Worm (Caenorhabditis elegans) whole organism, L3 larva: ENCODE data around the gene srbc-32.
A peak's percentile ranks its signal among the peaks of the same experiment; 100 is the strongest.

ENCODE experiments used
- R02D3.7 ChIP-seq: fragments of 150-350 bp; optimal IDR thresholded peaks from 2 replicates; lab custom pipeline; 2014; ENCODE audit warnings: missing biosample characterization, missing genetic modification characterization
- aly-2 ChIP-seq: fragments of 150-350 bp; optimal IDR thresholded peaks from 2 replicates; lab custom pipeline; 2014; ENCODE audit warnings: missing biosample characterization, missing genetic modification characterization
- ama-1 ChIP-seq: fragments of 150-350 bp; optimal IDR thresholded peaks from 2 replicates; lab custom pipeline; 2018
- ceh-28 ChIP-seq: fragments of 150-350 bp; optimal IDR thresholded peaks from 2 replicates; lab custom pipeline; 2014; ENCODE audit warnings: missing biosample characterization, missing genetic modification reagents, missing genetic modification characterization
- ceh-82 ChIP-seq: fragments of 150-350 bp; optimal IDR thresholded peaks from 2 replicates; lab custom pipeline; 2014; ENCODE audit warnings: missing biosample characterization, missing genetic modification characterization
- daf-12 ChIP-seq: fragments of 150-350 bp; optimal IDR thresholded peaks from 2 replicates; lab custom pipeline; 2014; ENCODE audit warnings: missing biosample characterization, missing genetic modification reagents, missing genetic modification characterization
- egl-27 ChIP-seq: sonication (generic microtip); optimal IDR thresholded peaks from 4 replicates; lab custom pipeline; 2017; ENCODE audit warnings: missing biosample characterization, missing genetic modification reagents, missing genetic modification characterization
- egl-5 ChIP-seq: fragments of 150-350 bp; optimal IDR thresholded peaks from 2 replicates; lab custom pipeline; 2017; ENCODE audit warnings: missing biosample characterization, missing genetic modification reagents, missing genetic modification characterization, inconsistent platforms
- elt-2 ChIP-seq: sonication (generic microtip); optimal IDR thresholded peaks from 2 replicates; lab custom pipeline; 2016; ENCODE audit warnings: missing genetic modification reagents, mild to moderate bottlenecking, missing genetic modification characterization, missing compliant biosample characterization
- fkh-10 ChIP-seq: sonication (generic microtip); optimal IDR thresholded peaks from 2 replicates; lab custom pipeline; 2017; ENCODE audit warnings: missing biosample characterization, missing genetic modification reagents, missing genetic modification characterization
- fkh-2 ChIP-seq: fragments of 150-350 bp; optimal IDR thresholded peaks from 2 replicates; lab custom pipeline; 2014; ENCODE audit warnings: missing biosample characterization, missing genetic modification reagents, missing genetic modification characterization
- hmg-11 ChIP-seq: sonication (generic microtip); optimal IDR thresholded peaks from 2 replicates; lab custom pipeline; 2016; ENCODE audit warnings: missing genetic modification characterization, missing compliant biosample characterization
- lin-15B ChIP-seq: fragments of 150-350 bp; optimal IDR thresholded peaks from 2 replicates; lab custom pipeline; 2014; ENCODE audit warnings: missing biosample characterization, missing genetic modification characterization
- lin-39 ChIP-seq: fragments of 150-350 bp; optimal IDR thresholded peaks from 2 replicates; lab custom pipeline; 2018; ENCODE audit warnings: missing biosample characterization, missing genetic modification reagents, missing genetic modification characterization
- lsy-12 ChIP-seq: sonication (generic microtip); optimal IDR thresholded peaks from 2 replicates; lab custom pipeline; 2016; ENCODE audit warnings: mild to moderate bottlenecking, missing genetic modification characterization, missing compliant biosample characterization
- mdl-1 ChIP-seq: fragments of 150-350 bp; optimal IDR thresholded peaks from 2 replicates; lab custom pipeline; 2014; ENCODE audit warnings: missing biosample characterization, missing genetic modification characterization
- mml-1 ChIP-seq: fragments of 150-350 bp; sonication (generic microtip); optimal IDR thresholded peaks from 3 replicates; lab custom pipeline; 2014; ENCODE audit warnings: missing biosample characterization, missing genetic modification characterization
- nfya-1 ChIP-seq: sonication (generic microtip); optimal IDR thresholded peaks from 2 replicates; lab custom pipeline; 2017; ENCODE audit warnings: missing genetic modification characterization, mild to moderate bottlenecking, missing compliant biosample characterization, antibody characterized with exemption, moderate library complexity; ENCODE audit not compliant: insufficient read depth
- nhr-11 ChIP-seq: fragments of 150-350 bp; optimal IDR thresholded peaks from 2 replicates; lab custom pipeline; 2014; ENCODE audit warnings: missing biosample characterization, missing genetic modification characterization
- nhr-12 ChIP-seq: fragments of 150-350 bp; optimal IDR thresholded peaks from 2 replicates; lab custom pipeline; 2014; ENCODE audit warnings: missing biosample characterization, missing genetic modification characterization
- nhr-25 ChIP-seq: sonication (generic microtip); optimal IDR thresholded peaks from 2 replicates; lab custom pipeline; 2017; ENCODE audit warnings: missing biosample characterization, missing genetic modification characterization
- nhr-43 ChIP-seq: sonication (generic microtip); optimal IDR thresholded peaks from 2 replicates; lab custom pipeline; 2016; ENCODE audit warnings: mild to moderate bottlenecking, missing genetic modification characterization, missing compliant biosample characterization; ENCODE audit not compliant: poor library complexity, severe bottlenecking
- nhr-76 ChIP-seq: fragments of 150-350 bp; sonication (generic microtip); optimal IDR thresholded peaks from 5 replicates; lab custom pipeline; 2014; ENCODE audit warnings: missing biosample characterization, missing genetic modification characterization
- nhr-77 ChIP-seq: fragments of 150-350 bp; optimal IDR thresholded peaks from 2 replicates; lab custom pipeline; 2014; ENCODE audit warnings: missing biosample characterization, missing genetic modification characterization
- pha-4 ChIP-seq: fragments of 150-350 bp; optimal IDR thresholded peaks from 2 replicates; lab custom pipeline; 2014; ENCODE audit warnings: missing biosample characterization, missing genetic modification reagents, missing genetic modification characterization
- pqm-1 ChIP-seq: fragments of 150-350 bp; optimal IDR thresholded peaks from 2 replicates; lab custom pipeline; 2017; ENCODE audit warnings: missing biosample characterization, missing genetic modification characterization, inconsistent platforms
- skn-1 ChIP-seq: fragments of 150-350 bp; optimal IDR thresholded peaks from 2 replicates; lab custom pipeline; 2014; ENCODE audit warnings: missing biosample characterization, missing genetic modification characterization
- snpc-4 ChIP-seq: fragments of 150-350 bp; optimal IDR thresholded peaks from 2 replicates; lab custom pipeline; 2014; ENCODE audit warnings: missing biosample characterization, missing genetic modification characterization
- tbx-2 ChIP-seq: sonication (generic microtip); optimal IDR thresholded peaks from 2 replicates; lab custom pipeline; 2016; ENCODE audit warnings: mild to moderate bottlenecking, missing genetic modification characterization, missing compliant biosample characterization
- unc-39 ChIP-seq: sonication (generic microtip); optimal IDR thresholded peaks from 4 replicates; lab custom pipeline; 2017; ENCODE audit warnings: missing biosample characterization, missing genetic modification characterization
- unc-62 ChIP-seq: fragments of 150-350 bp; sonication (generic microtip); optimal IDR thresholded peaks from 4 replicates; lab custom pipeline; 2014; ENCODE audit warnings: missing biosample characterization, missing genetic modification reagents, missing genetic modification characterization
- ztf-4 ChIP-seq: fragments of 150-350 bp; optimal IDR thresholded peaks from 2 replicates; lab custom pipeline; 2014; ENCODE audit warnings: missing biosample characterization, missing genetic modification characterization

The srbc-32 gene

DNA sequence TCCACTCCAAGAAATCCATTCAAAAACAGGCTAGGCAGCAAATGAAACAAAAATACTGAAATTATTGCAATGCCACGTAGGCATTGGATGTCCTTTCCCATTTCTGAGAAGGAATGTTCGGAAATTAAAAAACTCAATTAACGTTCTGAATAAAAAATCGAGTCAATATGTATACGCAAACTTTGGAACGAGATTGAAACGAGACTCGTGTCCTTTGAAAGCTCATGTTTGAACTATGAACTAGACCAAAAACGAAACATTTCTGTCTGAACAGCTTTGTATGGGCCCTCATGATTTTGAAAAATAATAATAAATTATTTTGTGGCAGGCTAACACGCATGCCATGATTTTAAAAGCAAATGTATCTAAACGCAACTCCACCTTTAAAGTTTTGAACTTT lies 11.7 kb downstream of the srbc-32 start, which contains the start of gene oac-2:
Gene oac-2 (minus strand): TSS at position 101 of the 400 bp plus-strand sequence.
- TF ChIP-seq egl-5 (tag; lab: Kevin White, UChicago) (no peak), aly-2 (tag; lab: Kevin White, UChicago) (no peak), hmg-11 (no peak), mdl-1 (tag; lab: Kevin White, UChicago) (no peak), unc-62 (GFP tag; lab: Kevin White, UChicago) (no peak), fkh-2 (tag; lab: Kevin White, UChicago) (no peak), nhr-43 (tag; lab: Kevin White, UChicago) (no peak), lsy-12 (no peak), nhr-76 (tag; lab: Kevin White, UChicago) (no peak), nhr-25 (tag; lab: Kevin White, UChicago) (no peak), nhr-12 (no peak)

DNA sequence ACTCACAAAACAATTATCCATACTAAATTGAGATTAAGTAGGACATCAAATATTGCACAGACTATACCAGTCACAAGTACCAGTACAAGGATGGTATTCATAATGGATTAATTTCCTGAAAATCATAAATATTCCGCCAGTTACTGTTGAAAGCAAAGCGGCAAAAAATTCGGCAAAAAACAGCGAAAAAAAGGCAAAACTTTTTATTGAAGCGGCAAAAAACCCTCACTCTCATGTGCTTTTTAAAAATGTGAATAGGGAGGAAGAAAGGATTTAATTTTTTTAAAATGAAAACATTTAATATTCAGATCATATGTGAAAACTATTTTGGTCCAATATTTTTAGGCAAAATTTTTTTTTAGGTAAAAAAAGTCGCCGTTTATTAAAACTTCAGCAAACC lies 16.0 kb downstream of the srbc-32 start, which contains the start of gene srbc-29:
Gene srbc-29 (minus strand): TSS at position 101 of the 400 bp plus-strand sequence.
- TF ChIP-seq fkh-10 (GFP tag; lab: Kevin White, UChicago): no peak
- no peak for TF ChIP-seq snpc-4 (tag; lab: Kevin White, UChicago)
- no peak for TF ChIP-seq egl-5 (tag; lab: Kevin White, UChicago)
- TF ChIP-seq R02D3.7 (tag; lab: Kevin White, UChicago): no peak
- TF ChIP-seq pha-4: no peak
- no peak for TF ChIP-seq skn-1 (tag; lab: Kevin White, UChicago)
- TF ChIP-seq, all 47 proteins: peak for 0

DNA sequence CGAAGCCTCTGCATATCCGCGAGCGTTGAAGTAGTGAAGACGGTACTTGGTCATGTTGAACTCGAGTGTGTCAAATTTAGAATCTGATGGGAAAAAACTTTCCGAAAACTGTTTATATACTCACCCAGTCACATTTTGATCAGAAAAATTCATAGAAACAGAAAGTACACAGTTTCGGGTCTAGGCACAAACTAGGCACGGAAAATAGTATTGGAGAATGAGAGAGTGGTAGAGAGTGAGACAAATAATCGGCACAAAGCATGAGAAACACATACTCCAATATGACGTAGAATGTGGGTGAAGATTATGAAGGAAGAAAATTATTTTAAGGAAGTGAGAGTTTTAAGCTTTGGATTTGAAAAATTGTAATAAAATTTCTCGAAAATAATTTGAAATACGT lies 18.3 kb downstream of the srbc-32 start, which contains the start of gene gst-33:
Gene gst-33 (minus strand): TSS at position 127 of the 400 bp plus-strand sequence.
- TF ChIP-seq hmg-11 (no peak), nhr-76 (tag; lab: Kevin White, UChicago) (no peak), nhr-77 (no peak), ama-1 (lab: Kevin White, UChicago) (no peak), elt-2 (tag; lab: Kevin White, UChicago) (peak; percentile 63), ceh-28 (tag; lab: Kevin White, UChicago) (peak; percentile 4), pqm-1 (tag; lab: Kevin White, UChicago) (peak; percentile 67), lsy-12 (no peak), nhr-11 (tag; lab: Kevin White, UChicago) (no peak), lin-39 (no peak), unc-39 (tag; lab: Kevin White, UChicago) (no peak), mdl-1 (tag; lab: Kevin White, UChicago) (no peak), ceh-82 (tag; lab: Kevin White, UChicago) (no peak), nhr-43 (tag; lab: Kevin White, UChicago) (peak; percentile 18), egl-27 (no peak)

DNA sequence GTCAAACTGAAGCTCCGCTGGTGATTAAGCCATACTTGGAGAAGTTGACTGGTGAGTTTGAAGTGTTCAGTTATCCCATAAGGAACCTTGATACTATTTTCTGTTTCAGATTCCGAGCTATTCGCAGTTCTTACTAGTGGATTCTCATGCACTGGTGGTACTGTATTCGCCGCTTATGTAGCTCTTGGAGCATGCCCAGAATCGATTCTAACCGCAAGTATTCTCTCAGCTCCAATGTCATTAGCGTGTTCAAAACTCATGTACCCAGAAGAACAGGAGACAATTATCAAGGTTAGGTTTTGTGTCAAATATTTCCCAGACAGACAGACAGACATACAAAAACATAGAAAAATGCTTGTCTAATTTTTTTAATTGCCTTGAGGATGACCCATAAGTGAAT lies 21.9 kb downstream of the srbc-32 start:
- TF ChIP-seq lin-15B (tag; lab: Kevin White, UChicago): no peak
- no peak for TF ChIP-seq daf-12 (tag; lab: Kevin White, UChicago)
- no peak for TF ChIP-seq snpc-4 (tag; lab: Kevin White, UChicago)
- no peak for TF ChIP-seq unc-62 (GFP tag; lab: Kevin White, UChicago)
- TF ChIP-seq tbx-2: no peak
- TF ChIP-seq nfya-1 (tag; lab: Kevin White, UChicago): no peak
- no peak for TF ChIP-seq nhr-12
- TF ChIP-seq ztf-4: no peak
- TF ChIP-seq, all 47 proteins: peak for 0

DNA sequence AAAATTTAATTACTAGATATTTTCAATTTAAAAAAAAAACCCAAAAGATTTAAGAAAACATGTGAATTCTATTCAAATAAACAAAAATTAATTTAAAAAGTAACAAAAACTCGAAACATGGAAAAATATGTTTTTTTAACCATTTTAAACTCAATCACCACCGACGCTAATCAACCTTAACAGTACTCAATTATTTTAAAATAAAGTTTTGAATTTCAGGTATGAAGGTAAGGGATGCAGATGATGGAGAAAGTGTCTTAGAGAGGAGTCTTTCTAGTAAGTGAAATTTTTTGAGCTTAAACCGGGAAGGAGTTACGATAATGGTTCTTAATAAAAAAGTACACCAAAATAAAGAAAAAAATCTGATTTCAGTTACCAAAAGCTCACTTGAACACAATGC lies 23.2 kb downstream of the srbc-32 start, which contains the start of gene slc-28.1:
Gene slc-28.1 (plus strand): TSS at position 301 of the 400 bp plus-strand sequence.
- TF ChIP-seq nhr-43 (tag; lab: Kevin White, UChicago) (no peak), egl-27 (no peak), snpc-4 (tag; lab: Kevin White, UChicago) (no peak), lin-39 (no peak), fkh-10 (GFP tag; lab: Kevin White, UChicago) (no peak), R02D3.7 (tag; lab: Kevin White, UChicago) (no peak), nhr-25 (tag; lab: Kevin White, UChicago) (no peak), nfya-1 (tag; lab: Kevin White, UChicago) (no peak), mml-1 (tag; lab: Kevin White, UChicago) (no peak), nhr-11 (tag; lab: Kevin White, UChicago) (no peak)
